Worm (Caenorhabditis elegans): ENCODE data around the gene H14A12.5.

Gene H14A12.5

ce11 chrIII:7489055-7489534 is 20.2 kb upstream of the H14A12.5 start, which contains the start of gene mup-4:
mup-4 (minus strand) TSS chrIII:7489105.
- TF ChIP-seq unc-62 (GFP tag; optimal IDR thresholded peaks at IDR 0.05) = no peak
- TF ChIP-seq mab-5 (tag; optimal IDR thresholded peaks at IDR 0.05) = no peak
- TF ChIP-seq elt-1 (tag; optimal IDR thresholded peaks at IDR 0.05; ENCODE audit: borderline replicate concordance, insufficient read depth) = no peak
- TF ChIP-seq elt-3 (tag; optimal IDR thresholded peaks at IDR 0.05) = no peak
- TF ChIP-seq pha-4 (tag; optimal IDR thresholded peaks at IDR 0.05) = no peak

DNA sequence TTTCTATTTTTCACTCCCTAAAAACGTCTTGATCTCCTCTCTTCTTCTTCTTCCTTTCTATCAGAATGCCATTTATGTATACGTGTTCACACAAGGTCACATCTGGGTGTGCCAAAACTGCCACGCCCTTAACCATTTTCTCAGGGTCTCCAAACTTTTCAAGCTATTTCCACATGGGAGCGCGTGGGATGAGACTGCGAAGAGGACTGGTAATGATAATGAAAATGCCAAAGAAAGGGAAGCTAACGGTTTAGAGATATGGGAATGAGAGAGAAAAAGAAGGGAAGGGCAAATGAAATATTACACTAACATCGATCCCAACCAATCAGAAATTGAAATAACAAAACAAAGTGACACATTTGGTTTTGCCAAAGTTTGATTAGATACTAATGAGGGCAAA is 19.4 kb upstream of the H14A12.5 start:
- TF ChIP-seq blmp-1 (tag; optimal IDR thresholded peaks at IDR 0.05) (no peak), zip-8 (tag; optimal IDR thresholded peaks at IDR 0.05) (no peak), nhr-28 (tag; optimal IDR thresholded peaks at IDR 0.05) (no peak), lsy-2 (tag; optimal IDR thresholded peaks at IDR 0.05) (no peak), pha-4 (tag; optimal IDR thresholded peaks at IDR 0.05) (no peak), snpc-4 (tag; optimal IDR thresholded peaks at IDR 0.05) (no peak), mab-5 (tag; optimal IDR thresholded peaks at IDR 0.05) (no peak), tbx-8 (GFP tag; optimal IDR thresholded peaks at IDR 0.05) (no peak)

DNA sequence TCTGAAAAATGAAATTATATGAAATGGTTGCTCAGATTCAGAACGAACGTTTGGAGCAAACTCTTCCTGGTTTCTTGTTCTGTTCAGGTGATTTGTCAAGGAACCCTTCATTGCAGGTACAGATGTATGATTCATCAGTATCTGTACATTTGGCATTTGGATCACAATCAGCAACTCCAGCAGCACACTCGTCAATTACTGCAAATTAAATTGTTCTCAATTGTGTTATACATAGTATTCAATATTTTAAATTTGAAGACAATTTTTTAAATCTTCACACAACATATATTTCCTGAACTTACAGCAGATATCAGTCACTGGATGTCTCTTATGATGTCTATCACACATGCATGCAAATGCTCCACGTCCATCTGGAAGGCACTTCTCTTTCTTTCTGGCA is 15.9 kb upstream of the H14A12.5 start:
- TF ChIP-seq lsy-2 (tag; optimal IDR thresholded peaks at IDR 0.05) (no peak), lin-32 (GFP tag; optimal IDR thresholded peaks at IDR 0.05) (no peak), pha-4 (tag; optimal IDR thresholded peaks at IDR 0.05) (no peak), nhr-237 (tag; optimal IDR thresholded peaks at IDR 0.05) (no peak), zip-8 (tag; optimal IDR thresholded peaks at IDR 0.05) (no peak), bed-3 (GFP tag; optimal IDR thresholded peaks at IDR 0.05) (no peak), tbx-8 (GFP tag; optimal IDR thresholded peaks at IDR 0.05) (no peak), blmp-1 (tag; optimal IDR thresholded peaks at IDR 0.05) (no peak), mls-2 (tag; optimal IDR thresholded peaks at IDR 0.05) (no peak), nhr-2 (tag; optimal IDR thresholded peaks at IDR 0.05) (no peak), lin-13 (tag; optimal IDR thresholded peaks at IDR 0.05) (no peak)

DNA sequence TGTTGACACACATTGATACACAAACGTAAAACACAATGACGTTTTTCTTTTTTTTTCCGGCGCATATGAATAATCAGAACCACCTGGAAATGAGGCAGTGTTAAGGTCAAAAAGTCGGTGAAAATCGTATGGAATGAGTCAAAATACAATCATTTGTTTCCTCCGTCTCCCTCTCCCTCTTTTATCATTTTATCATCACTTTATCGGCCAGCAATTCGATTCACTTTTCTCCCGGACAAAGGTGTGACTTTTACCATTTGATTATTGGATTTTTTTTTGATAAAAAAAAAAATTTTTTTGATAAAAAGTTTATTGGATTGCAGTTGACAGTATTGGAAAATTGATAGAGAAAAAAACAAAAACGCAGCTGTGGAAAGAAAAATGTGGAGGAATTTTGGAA is 10.1 kb upstream of the H14A12.5 start:
- no peak for TF ChIP-seq elt-1 (tag; optimal IDR thresholded peaks at IDR 0.05; ENCODE audit: borderline replicate concordance, insufficient read depth)
- TF ChIP-seq ces-1 (GFP tag; optimal IDR thresholded peaks at IDR 0.05) = no peak
- TF ChIP-seq tbx-8 (GFP tag; optimal IDR thresholded peaks at IDR 0.05) = no peak
- TF ChIP-seq sem-2 (GFP tag; optimal IDR thresholded peaks at IDR 0.05) = no peak

DNA sequence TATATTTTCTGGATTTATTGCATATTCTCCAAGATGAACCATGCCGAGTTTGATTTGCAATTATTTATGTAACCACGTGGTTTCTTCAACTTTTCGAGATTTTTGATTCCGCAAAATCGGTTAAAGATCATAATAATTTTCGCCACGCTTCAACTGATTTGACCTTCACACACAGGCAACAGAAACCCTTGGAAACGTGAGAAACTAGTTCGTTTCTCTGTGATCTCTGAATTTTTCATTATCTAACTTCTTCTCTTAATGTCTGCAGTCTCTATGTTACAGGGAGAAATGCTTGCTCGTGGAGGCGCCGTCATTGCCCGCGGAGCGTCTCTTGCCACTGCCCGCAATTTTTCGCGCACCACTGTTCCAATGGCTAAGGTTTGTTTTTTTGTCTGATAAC is 3.5 kb downstream of the H14A12.5 start, which contains the start of gene fum-1:
fum-1 (plus strand) TSS at position 259 of the 400 bp plus-strand sequence.
- TF ChIP-seq lin-32 (GFP tag; optimal IDR thresholded peaks at IDR 0.05) (no peak), blmp-1 (tag; optimal IDR thresholded peaks at IDR 0.05) (no peak), nhr-237 (tag; optimal IDR thresholded peaks at IDR 0.05) (peak; percentile 6), elt-3 (tag; optimal IDR thresholded peaks at IDR 0.05) (no peak), unc-39 (tag; optimal IDR thresholded peaks at IDR 0.05) (no peak), mls-2 (tag; optimal IDR thresholded peaks at IDR 0.05) (no peak)

ce11 chrIII:7463438-7464008 is 5.4 kb downstream of the H14A12.5 start, which contains the start of gene H14A12.3:
H14A12.3 (plus strand) TSS chrIII:7463797.
- no peak for TF ChIP-seq unc-39 (tag; optimal IDR thresholded peaks at IDR 0.05)
- no peak for TF ChIP-seq mab-5 (tag; optimal IDR thresholded peaks at IDR 0.05)
- no peak for TF ChIP-seq ces-1 (GFP tag; optimal IDR thresholded peaks at IDR 0.05)
- TF ChIP-seq mls-2 (tag; optimal IDR thresholded peaks at IDR 0.05) = no peak
- no peak for TF ChIP-seq sem-2 (GFP tag; optimal IDR thresholded peaks at IDR 0.05)
- no peak for TF ChIP-seq blmp-1 (tag; optimal IDR thresholded peaks at IDR 0.05)

DNA sequence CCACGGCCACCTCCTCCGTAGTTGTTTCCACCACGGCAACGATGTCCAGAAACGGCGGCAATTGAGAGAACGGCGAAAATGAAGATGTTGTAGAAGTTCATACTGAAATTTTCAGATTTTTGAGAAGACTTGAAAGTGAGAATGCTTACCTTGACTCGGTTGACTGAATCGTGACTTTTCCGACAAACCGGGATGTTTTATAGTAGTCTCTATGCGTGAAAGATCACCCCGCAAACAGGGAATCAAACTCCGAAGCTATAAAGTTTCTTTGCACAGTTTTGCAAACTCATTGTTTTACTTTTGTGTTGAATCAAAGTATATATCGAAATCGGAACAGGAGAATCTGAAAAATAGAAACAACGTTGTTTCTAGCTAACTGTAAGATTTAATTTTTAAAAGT is 6.6 kb downstream of the H14A12.5 start, which contains the start of gene fipr-20:
fipr-20 (minus strand) TSS at position 101 of the 400 bp plus-strand sequence.
- TF ChIP-seq pha-4 (tag; optimal IDR thresholded peaks at IDR 0.05) (no peak), unc-120 (tag; optimal IDR thresholded peaks at IDR 0.05; ENCODE audit: poor library complexity, severe bottlenecking) (no peak), nhr-12 (tag; optimal IDR thresholded peaks at IDR 0.05) (no peak), lin-32 (GFP tag; optimal IDR thresholded peaks at IDR 0.05) (no peak)

DNA sequence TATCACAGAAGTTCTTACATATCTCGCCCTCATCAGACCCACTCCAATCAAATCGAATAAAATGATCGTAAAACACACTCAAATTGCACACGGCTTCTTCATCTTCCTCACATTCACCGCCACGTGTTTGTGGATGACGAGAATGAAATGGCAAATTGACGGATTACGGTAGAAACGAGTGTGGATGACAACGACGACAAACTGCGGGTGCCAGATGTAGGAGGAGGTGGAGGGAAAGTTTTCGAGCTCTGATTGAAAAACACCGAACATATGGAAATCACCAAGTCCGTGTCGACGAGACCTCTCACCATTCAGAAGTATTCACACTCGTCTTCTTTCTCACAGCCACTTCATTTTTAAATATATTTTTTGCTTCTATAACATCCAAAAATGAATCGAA is 8.9 kb downstream of the H14A12.5 start, which contains the start of gene mls-1:
mls-1 (plus strand) TSS at position 324 of the 400 bp plus-strand sequence.
- TF ChIP-seq hlh-1 (tag; optimal IDR thresholded peaks at IDR 0.05) (no peak), ceh-39 (tag; optimal IDR thresholded peaks at IDR 0.05) (no peak), mep-1 (tag; optimal IDR thresholded peaks at IDR 0.05) (no peak), snpc-4 (tag; optimal IDR thresholded peaks at IDR 0.05) (no peak), mab-5 (tag; optimal IDR thresholded peaks at IDR 0.05) (no peak), sem-2 (GFP tag; optimal IDR thresholded peaks at IDR 0.05) (no peak), bed-3 (GFP tag; optimal IDR thresholded peaks at IDR 0.05) (no peak), mls-2 (tag; optimal IDR thresholded peaks at IDR 0.05) (no peak), elt-1 (tag; optimal IDR thresholded peaks at IDR 0.05; ENCODE audit: borderline replicate concordance, insufficient read depth) (no peak), unc-62 (GFP tag; optimal IDR thresholded peaks at IDR 0.05) (no peak), ztf-11 (tag; optimal IDR thresholded peaks at IDR 0.05) (no peak), ceh-83 (GFP tag; optimal IDR thresholded peaks at IDR 0.05) (no peak), drap-1 (GFP tag; optimal IDR thresholded peaks at IDR 0.05) (no peak), unc-120 (tag; optimal IDR thresholded peaks at IDR 0.05; ENCODE audit: poor library complexity, severe bottlenecking) (no peak), pha-4 (tag; optimal IDR thresholded peaks at IDR 0.05) (no peak)
